Worm (Caenorhabditis elegans) whole organism, L4/young adult: ENCODE measurements around the gene C25F9.14.

Source experiments
- W03F9.2 ChIP-seq: fragments of 150-350 bp; optimal IDR thresholded peaks from 2 replicates; lab custom pipeline; 2014; ENCODE audit warnings: missing biosample characterization, missing genetic modification characterization
- him-1 ChIP-seq: sonication (generic microtip); optimal IDR thresholded peaks from 2 replicates; lab custom pipeline; 2016; ENCODE audit warnings: missing genotype, missing genetic modification reagents, missing genetic modification characterization, missing compliant biosample characterization

DNA sequence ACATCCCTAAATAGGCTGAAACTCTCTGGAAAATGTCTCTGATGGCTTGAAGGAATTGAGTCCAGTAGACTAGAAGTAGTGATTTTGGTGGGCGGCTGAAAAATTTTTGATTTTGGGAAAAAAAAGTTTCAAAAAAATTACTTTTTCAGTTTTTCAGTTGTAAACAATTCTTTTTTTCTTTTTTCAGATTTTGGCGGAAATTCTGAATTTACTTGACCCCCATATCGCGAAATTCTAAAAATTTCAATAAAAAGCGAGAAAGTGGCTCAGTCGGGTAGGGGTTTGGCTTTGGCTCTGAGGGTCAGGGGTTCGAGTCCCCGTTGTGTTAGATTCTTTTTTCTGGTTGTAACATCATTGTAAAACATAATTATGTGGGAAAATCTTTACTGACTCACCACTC, 5.2 kb upstream of the C25F9.14 start, which contains the start of gene srw-85:
- no peak for TF ChIP-seq him-1 (tag; lab: Kevin White, UChicago)
- no peak for TF ChIP-seq W03F9.2 (tag; lab: Kevin White, UChicago)
